Worm (Caenorhabditis elegans) whole organism, L4/young adult: ENCODE data around the gene chtl-1.

Experiments
- W03F9.2 ChIP-seq: fragments of 150-350 bp; optimal IDR thresholded peaks from 2 replicates; lab custom pipeline; 2014; ENCODE audit warnings: missing biosample characterization, missing genetic modification characterization
- him-1 ChIP-seq: sonication (generic microtip); optimal IDR thresholded peaks from 2 replicates; lab custom pipeline; 2016; ENCODE audit warnings: missing genotype, missing genetic modification reagents, missing genetic modification characterization, missing compliant biosample characterization

- TF ChIP-seq W03F9.2, result no peak
- TF ChIP-seq him-1, result no peak
Measured at ce11 chrX:5360682-5361081, 3.4 kb downstream of the chtl-1 start.
